Fruit fly (Drosophila melanogaster) whole organism, embryonic: ENCODE results near the gene Spec2.

Experiments used
- ATbp ChIP-seq: fragments of 200-800 bp; sonication (Bioruptor generic); optimal IDR thresholded peaks from 2 replicates; lab custom pipeline; 2017; ENCODE audit warnings: missing biosample characterization, mild to moderate bottlenecking, missing genetic modification characterization, missing genetic modification reagents
- Aef1 ChIP-seq: fragments of 200-800 bp; sonication (Bioruptor generic); IDR thresholded peaks from 3 replicates; pipeline ENCODE4 v1.3.6; 2022; ENCODE audit warnings: missing biosample characterization, missing genetic modification characterization
- B-H2 ChIP-seq: fragments of 200-800 bp; sonication (Bioruptor generic); optimal IDR thresholded peaks from 2 replicates; lab custom pipeline; 2018; ENCODE audit warnings: missing biosample characterization, mild to moderate bottlenecking, missing genetic modification characterization
- Bgb ChIP-seq: fragments of 200-800 bp; sonication (Bioruptor generic); IDR thresholded peaks from 2 replicates; pipeline ENCODE4 v1.3.6; 2022; ENCODE audit warnings: missing biosample characterization, missing genetic modification characterization; ENCODE audit not compliant: partially characterized antibody
- Bteb2 ChIP-seq: fragments of 200-800 bp; sonication (Bioruptor generic); optimal IDR thresholded peaks from 2 replicates; lab custom pipeline; 2016; ENCODE audit warnings: missing biosample characterization, missing genetic modification characterization
- CG10321 ChIP-seq: fragments of 200-800 bp; sonication (Bioruptor generic); IDR thresholded peaks from 2 replicates; pipeline ENCODE4 v1.3.6; 2022; ENCODE audit warnings: missing biosample characterization, missing genetic modification characterization
- CG13775 ChIP-seq: fragments of 200-800 bp; sonication (Bioruptor generic); optimal IDR thresholded peaks from 3 replicates; lab custom pipeline; 2017; ENCODE audit warnings: missing biosample characterization, mild to moderate bottlenecking, missing genetic modification characterization
- CG14050 ChIP-seq: fragments of 200-800 bp; sonication (Bioruptor generic); IDR thresholded peaks from 3 replicates; pipeline ENCODE4 v1.3.6; 2022; ENCODE audit warnings: missing biosample characterization, missing genetic modification characterization
- CG1603 ChIP-seq: fragments of 200-800 bp; sonication (Bioruptor generic); optimal IDR thresholded peaks from 2 replicates; lab custom pipeline; 2019; ENCODE audit warnings: missing biosample characterization, mild to moderate bottlenecking, missing genetic modification characterization, moderate library complexity
- CG16815 ChIP-seq: fragments of 200-800 bp; sonication (Bioruptor generic); optimal IDR thresholded peaks from 3 replicates; lab custom pipeline; 2017; ENCODE audit warnings: missing biosample characterization, mild to moderate bottlenecking, missing genetic modification characterization
- CG17361 ChIP-seq: fragments of 200-800 bp; sonication (Bioruptor generic); IDR thresholded peaks from 3 replicates; pipeline ENCODE4 v1.3.6; 2022; ENCODE audit warnings: missing biosample characterization, missing genetic modification characterization
- CG2120 ChIP-seq: fragments of 200-800 bp; sonication (Bioruptor generic); optimal IDR thresholded peaks from 3 replicates; lab custom pipeline; 2016; ENCODE audit warnings: missing biosample characterization, missing genetic modification characterization
- CG2129 ChIP-seq: fragments of 200-800 bp; sonication (Bioruptor generic); IDR thresholded peaks from 2 replicates; pipeline ENCODE4 v1.3.6; 2022; ENCODE audit warnings: missing biosample characterization, missing genetic modification characterization; ENCODE audit not compliant: partially characterized antibody
- CG2678 ChIP-seq: fragments of 200-800 bp; sonication (Bioruptor generic); optimal IDR thresholded peaks from 3 replicates; lab custom pipeline; 2019; ENCODE audit warnings: missing biosample characterization, mild to moderate bottlenecking, missing genetic modification characterization, moderate library complexity
- CG30020 ChIP-seq: fragments of 200-800 bp; optimal IDR thresholded peaks from 2 replicates; lab custom pipeline; 2019; ENCODE audit warnings: missing biosample characterization, mild to moderate bottlenecking, missing genetic modification characterization, moderate library complexity
- CG31224 ChIP-seq: fragments of 200-800 bp; sonication (Bioruptor generic); IDR thresholded peaks from 2 replicates; pipeline ENCODE4 v1.3.6; 2022; ENCODE audit warnings: missing biosample characterization, missing genetic modification characterization
- CG31388 ChIP-seq: fragments of 200-800 bp; sonication (Bioruptor generic); optimal IDR thresholded peaks from 2 replicates; lab custom pipeline; 2016; ENCODE audit warnings: missing biosample characterization, missing genetic modification characterization
- CG32767 ChIP-seq: fragments of 200-800 bp; sonication (Bioruptor generic); IDR thresholded peaks from 2 replicates; pipeline ENCODE4 v1.3.6; 2022; ENCODE audit warnings: missing biosample characterization, missing genetic modification characterization
- CG3281 ChIP-seq: fragments of 200-800 bp; sonication (Bioruptor generic); optimal IDR thresholded peaks from 3 replicates; lab custom pipeline; 2017; ENCODE audit warnings: missing biosample characterization, mild to moderate bottlenecking, missing genetic modification characterization
- CG34422 ChIP-seq: fragments of 200-800 bp; sonication (Bioruptor generic); IDR thresholded peaks from 3 replicates; pipeline ENCODE4 v1.3.6; 2022; ENCODE audit warnings: missing biosample characterization, missing genetic modification characterization
- CG43689 ChIP-seq: fragments of 200-800 bp; sonication (Bioruptor generic); IDR thresholded peaks from 2 replicates; pipeline ENCODE4 v1.3.6; 2022; ENCODE audit warnings: missing biosample characterization, missing genetic modification characterization
- CG4820 ChIP-seq: fragments of 200-800 bp; sonication (Bioruptor generic); optimal IDR thresholded peaks from 3 replicates; lab custom pipeline; 2016; ENCODE audit warnings: missing biosample characterization, missing genetic modification characterization
- CG6175 ChIP-seq: fragments of 200-800 bp; sonication (Bioruptor generic); IDR thresholded peaks from 3 replicates; pipeline ENCODE4 v1.3.6; 2022; ENCODE audit warnings: missing biosample characterization, missing genetic modification characterization
- CG6272 ChIP-seq: fragments of 200-800 bp; sonication (Bioruptor generic); IDR thresholded peaks from 2 replicates; pipeline ENCODE4 v1.3.6; 2022; ENCODE audit warnings: missing biosample characterization, missing genetic modification characterization
- CG6813 ChIP-seq: fragments of 200-800 bp; sonication (Bioruptor generic); optimal IDR thresholded peaks from 2 replicates; lab custom pipeline; 2017; ENCODE audit warnings: missing biosample characterization, missing genetic modification characterization, mild to moderate bottlenecking, moderate library complexity, missing genetic modification reagents
- CG7556 ChIP-seq: fragments of 200-800 bp; sonication (Bioruptor generic); optimal IDR thresholded peaks from 2 replicates; lab custom pipeline; 2017; ENCODE audit warnings: missing biosample characterization, mild to moderate bottlenecking, missing genetic modification characterization
- Doc2 ChIP-seq: fragments of 200-800 bp; sonication (Bioruptor generic); IDR thresholded peaks from 2 replicates; pipeline ENCODE4 v1.3.6; 2022; ENCODE audit warnings: missing biosample characterization, missing genetic modification characterization
- Ets65A ChIP-seq: fragments of 200-800 bp; sonication (Bioruptor generic); peaks from one replicate; lab custom pipeline; 2016; ENCODE audit warnings: missing biosample characterization, missing genetic modification characterization
- Fer3 ChIP-seq: fragments of 200-800 bp; sonication (Bioruptor generic); optimal IDR thresholded peaks from 2 replicates; lab custom pipeline; 2018; ENCODE audit warnings: missing biosample characterization, mild to moderate bottlenecking, missing genetic modification characterization, moderate library complexity
- Rx ChIP-seq: fragments of 200-800 bp; sonication (Bioruptor generic); IDR thresholded peaks from 2 replicates; pipeline ENCODE4 v1.3.6; 2022; ENCODE audit warnings: missing biosample characterization, missing genetic modification characterization
- Scr ChIP-seq: fragments of 200-800 bp; sonication (Bioruptor generic); IDR thresholded peaks from 2 replicates; pipeline ENCODE4 v1.3.6; 2022; ENCODE audit warnings: missing biosample characterization, missing genetic modification characterization; ENCODE audit not compliant: partially characterized antibody
- Stat92E ChIP-seq, 3 experiments: fragments of >200 bp in 2 of 3; fragments of 200-800 bp in 1 of 3; sonication (Bioruptor generic) in 1 of 3; optimal IDR thresholded peaks; 2 replicates each; lab custom pipeline; 2017 to 2019; ENCODE audit warnings: missing biosample characterization in 3 of 3, missing genetic modification characterization in 3 of 3, mild to moderate bottlenecking in 1 of 3, moderate library complexity in 1 of 3
- Vsx1 ChIP-seq: fragments of 200-800 bp; sonication (Bioruptor generic); optimal IDR thresholded peaks from 2 replicates; lab custom pipeline; 2017; ENCODE audit warnings: missing biosample characterization, mild to moderate bottlenecking, missing genetic modification characterization, missing genetic modification reagents
- bcd ChIP-seq: fragments of 200-800 bp; sonication (Bioruptor generic); optimal IDR thresholded peaks from 2 replicates; lab custom pipeline; 2017; ENCODE audit warnings: missing biosample characterization, mild to moderate bottlenecking, missing genetic modification characterization
- cas ChIP-seq: fragments of 200-800 bp; sonication (Bioruptor generic); IDR thresholded peaks from 2 replicates; pipeline ENCODE4 v1.3.6; 2022; ENCODE audit warnings: missing biosample characterization, missing genetic modification characterization
- chinmo ChIP-seq: fragments of 200-800 bp; sonication (Bioruptor generic); IDR thresholded peaks from 4 replicates; pipeline ENCODE4 v1.3.6; 2022; ENCODE audit warnings: missing biosample characterization, missing genetic modification characterization; ENCODE audit not compliant: partially characterized antibody
- corto ChIP-seq: fragments of 200-800 bp; sonication (Bioruptor generic); optimal IDR thresholded peaks from 2 replicates; lab custom pipeline; 2016; ENCODE audit warnings: missing biosample characterization, mild to moderate bottlenecking, missing genetic modification characterization, moderate library complexity
- dpn ChIP-seq, 2 experiments: fragments of 200-800 bp; sonication (Bioruptor generic); optimal IDR thresholded peaks; 3 replicates each; lab custom pipeline; 2016; ENCODE audit warnings: missing biosample characterization in 2 of 2, missing genetic modification characterization in 2 of 2
- exex ChIP-seq: fragments of 200-800 bp; sonication (Bioruptor generic); optimal IDR thresholded peaks from 4 replicates; lab custom pipeline; 2018; ENCODE audit warnings: missing biosample characterization, mild to moderate bottlenecking, missing genetic modification characterization, moderate library complexity
- fd96Cb ChIP-seq: fragments of 200-800 bp; sonication (Bioruptor generic); optimal IDR thresholded peaks from 2 replicates; lab custom pipeline; 2018; ENCODE audit warnings: missing biosample characterization, mild to moderate bottlenecking, missing genetic modification characterization, moderate library complexity
- ham ChIP-seq: fragments of 200-800 bp; sonication (Bioruptor generic); IDR thresholded peaks from 2 replicates; pipeline ENCODE4 v1.3.6; 2022; ENCODE audit warnings: missing biosample characterization, missing genetic modification characterization
- hth ChIP-seq: fragments of >200 bp; optimal IDR thresholded peaks from 2 replicates; lab custom pipeline; 2017; ENCODE audit warnings: inconsistent platforms
- ind ChIP-seq: fragments of 200-800 bp; sonication (Bioruptor generic); optimal IDR thresholded peaks from 3 replicates; lab custom pipeline; 2016; ENCODE audit warnings: missing biosample characterization, missing genetic modification characterization
- kay ChIP-seq: fragments of 200-800 bp; sonication (Bioruptor generic); optimal IDR thresholded peaks from 2 replicates; lab custom pipeline; 2016; ENCODE audit warnings: missing biosample characterization, missing genetic modification characterization
- luna ChIP-seq: fragments of 200-800 bp; sonication (Bioruptor generic); optimal IDR thresholded peaks from 2 replicates; lab custom pipeline; 2016; ENCODE audit warnings: missing biosample characterization, missing genetic modification characterization
- ranshi ChIP-seq: fragments of 200-800 bp; sonication (Bioruptor generic); IDR thresholded peaks from 2 replicates; pipeline ENCODE4 v1.3.6; 2022; ENCODE audit warnings: missing biosample characterization, missing genetic modification characterization
- repo ChIP-seq: fragments of 200-800 bp; sonication (Bioruptor generic); optimal IDR thresholded peaks from 2 replicates; lab custom pipeline; 2016; ENCODE audit warnings: missing biosample characterization, missing genetic modification characterization
- ro ChIP-seq: fragments of 200-800 bp; sonication (Bioruptor generic); IDR thresholded peaks from 2 replicates; pipeline ENCODE4 v1.3.6; 2022; ENCODE audit warnings: missing biosample characterization, missing genetic modification characterization
- toy ChIP-seq: fragments of 200-800 bp; sonication (Bioruptor generic); IDR thresholded peaks from 2 replicates; pipeline ENCODE4 v1.3.6; 2022; ENCODE audit warnings: missing biosample characterization, missing genetic modification characterization
- twi ChIP-seq: fragments of 200-800 bp; optimal IDR thresholded peaks from 2 replicates; lab custom pipeline; 2019; ENCODE audit warnings: missing biosample characterization, mild to moderate bottlenecking, missing genetic modification characterization, moderate library complexity

Spec2 gene

DNA sequence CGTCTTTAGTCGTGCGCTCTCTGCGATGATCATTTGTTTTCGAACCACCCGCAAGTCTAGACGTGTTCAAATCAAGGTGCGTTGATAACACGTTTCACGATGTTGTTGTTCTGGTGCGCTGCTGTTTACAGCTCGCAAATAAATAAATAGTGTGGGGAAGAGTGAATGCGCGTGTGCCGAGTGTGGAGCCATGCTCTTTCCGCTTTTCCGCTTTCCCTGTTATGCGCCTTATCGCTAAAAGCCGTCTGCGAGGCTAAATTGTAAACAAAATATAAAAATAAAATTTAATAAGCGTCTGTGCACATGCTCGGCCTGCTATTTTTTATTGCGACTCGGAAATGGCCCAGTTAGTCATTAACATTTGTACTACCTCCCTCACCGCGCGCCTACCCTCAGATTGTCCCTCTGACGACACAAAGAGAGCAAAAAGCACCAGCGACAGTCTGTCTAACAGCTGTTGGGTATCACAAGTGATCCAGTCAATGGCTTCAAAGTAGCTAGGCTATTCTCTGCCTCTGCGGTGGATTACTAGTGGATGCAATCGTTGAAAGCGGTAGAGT is 48.8 kb upstream of the Spec2 start (continued):
- TF ChIP-seq CG14050 (GFP tag; lab: Robert Waterston, UW): 0 out of 3 replicates have a peak, but pooled peaks have one; percentile 12
- TF ChIP-seq dpn (GFP tag; optimal IDR thresholded peaks at IDR 0.05; lab: Kevin White, UChicago): peak; percentile 40 to 41
- peak; percentile 80; the same call in 1 of the 3 replicates for TF ChIP-seq CG34422 (GFP tag; lab: Robert Waterston, UW)
- no peak for TF ChIP-seq CG16815 (GFP tag; lab: Kevin White, UChicago)
- TF ChIP-seq luna (GFP tag; lab: Kevin White, UChicago): peak; percentile 0
- no peak for TF ChIP-seq ro
- TF ChIP-seq ham (GFP tag; lab: Robert Waterston, UW): no peak
- TF ChIP-seq exex (tag; lab: Kevin White, UChicago): peak; percentile 78
- peak in 1 of 3 experiments; percentile 67 for TF ChIP-seq Stat92E (GFP tag; optimal IDR thresholded peaks at IDR 0.05; lab: Kevin White, UChicago)
- peak; percentile 79 for TF ChIP-seq CG1603
- peak; percentile 80 for TF ChIP-seq B-H2 (GFP tag; lab: Kevin White, UChicago)
- TF ChIP-seq CG2678 (tag; lab: Kevin White, UChicago): no peak
- peak; percentile 97 for TF ChIP-seq ATbp
- peak; percentile 31; the same call in 1 of the 2 replicates for TF ChIP-seq Bgb (GFP tag; lab: Robert Waterston, UW)
- TF ChIP-seq Fer3: peak; percentile 71
- peak; percentile 33 for TF ChIP-seq Scr
- TF ChIP-seq Bteb2 (GFP tag; lab: Kevin White, UChicago): peak; percentile 63
- TF ChIP-seq Aef1 (GFP tag; lab: Robert Waterston, UW): peak; percentile 39; the same call in 1 of the 3 replicates
- peak; percentile 88 for TF ChIP-seq Vsx1
- peak; percentile 78 for TF ChIP-seq repo (GFP tag; lab: Kevin White, UChicago)
- no peak for TF ChIP-seq ranshi
- TF ChIP-seq toy (GFP tag; lab: Robert Waterston, UW): no peak
- peak; percentile 79 for TF ChIP-seq Ets65A (GFP tag; lab: Kevin White, UChicago)
- TF ChIP-seq CG6175 (GFP tag; lab: Robert Waterston, UW): no peak
- TF ChIP-seq CG10321 (GFP tag; lab: Robert Waterston, UW): peak; percentile 46; the same call in 1 of the 2 replicates
- peak; percentile 48; the same call in 1 of the 2 replicates for TF ChIP-seq CG32767 (GFP tag; lab: Robert Waterston, UW)
- TF ChIP-seq CG2129 (GFP tag; lab: Robert Waterston, UW): no peak
- TF ChIP-seq CG31224: no peak
- TF ChIP-seq bcd (GFP tag; lab: Kevin White, UChicago): peak; percentile 57
- TF ChIP-seq CG6813 (GFP tag; lab: Kevin White, UChicago): peak; percentile 97
- TF ChIP-seq hth (lab: Kevin White, UChicago): no peak
- no peak for TF ChIP-seq cas (GFP tag; lab: Robert Waterston, UW)
- peak; percentile 20 for TF ChIP-seq ind (GFP tag; lab: Kevin White, UChicago)
- TF ChIP-seq Rx (GFP tag; lab: Robert Waterston, UW): peak; percentile 38; the same call in 1 of the 2 replicates
- peak; percentile 96 for TF ChIP-seq chinmo (GFP tag; lab: Robert Waterston, UW)
- TF ChIP-seq CG4820 (GFP tag; lab: Kevin White, UChicago): peak; percentile 22
- no peak for TF ChIP-seq Doc2 (GFP tag; lab: Robert Waterston, UW)
- peak; percentile 86 for TF ChIP-seq CG3281 (GFP tag; lab: Kevin White, UChicago)
- TF ChIP-seq CG17361: peak; percentile 63; the same call in 2 of the 3 replicates
- peak; percentile 21 for TF ChIP-seq CG30020 (tag; lab: Kevin White, UChicago)
- no peak for TF ChIP-seq CG31388 (GFP tag; lab: Kevin White, UChicago)
- peak; percentile 79 for TF ChIP-seq CG7556
- TF ChIP-seq kay (GFP tag; lab: Kevin White, UChicago): peak; percentile 52
- TF ChIP-seq twi (tag; lab: Kevin White, UChicago): peak; percentile 44
- TF ChIP-seq CG13775 (GFP tag; lab: Kevin White, UChicago): peak; percentile 39
- TF ChIP-seq corto (GFP tag; lab: Kevin White, UChicago): peak; percentile 31
- TF ChIP-seq CG6272 (GFP tag; lab: Robert Waterston, UW): no peak
- TF ChIP-seq fd96Cb (tag; lab: Kevin White, UChicago): no peak
- TF ChIP-seq CG43689: no peak
- peak; percentile 54 for TF ChIP-seq CG2120 (GFP tag; lab: Kevin White, UChicago)
